Worm (Caenorhabditis elegans) whole organism, mixed stage, embryonic: ENCODE measurements around the gene K07H8.8.

Source experiments
- nhr-12 ChIP-seq: fragments of 150-350 bp; optimal IDR thresholded peaks from 2 replicates; lab custom pipeline; 2014; ENCODE audit warnings: missing biosample characterization, missing genetic modification characterization
- nhr-237 ChIP-seq: fragments of 150-350 bp; optimal IDR thresholded peaks from 2 replicates; lab custom pipeline; 2014; ENCODE audit warnings: missing biosample characterization, missing genetic modification characterization
- nhr-76 ChIP-seq: sonication (generic microtip); optimal IDR thresholded peaks from 2 replicates; lab custom pipeline; 2017; ENCODE audit warnings: missing biosample characterization, missing genetic modification characterization
- pha-4 ChIP-seq: fragments of 150-350 bp; optimal IDR thresholded peaks from 2 replicates; lab custom pipeline; 2018; ENCODE audit warnings: missing biosample characterization, missing genetic modification reagents, missing genetic modification characterization
- sem-2 ChIP-seq: fragments of 200-800 bp; sonication (Bioruptor generic); optimal IDR thresholded peaks from 2 replicates; lab custom pipeline; 2018; ENCODE audit warnings: mild to moderate bottlenecking, missing genetic modification characterization, missing compliant biosample characterization
- snpc-4 ChIP-seq: fragments of 150-350 bp; optimal IDR thresholded peaks from 2 replicates; lab custom pipeline; 2014; ENCODE audit warnings: missing biosample characterization, missing genetic modification characterization
- sptf-1 ChIP-seq: sonication (generic microtip); optimal IDR thresholded peaks from 2 replicates; lab custom pipeline; 2017; ENCODE audit warnings: mild to moderate bottlenecking, missing genetic modification characterization, moderate library complexity, missing compliant biosample characterization
- unc-62 ChIP-seq: fragments of 150-350 bp; optimal IDR thresholded peaks from 2 replicates; lab custom pipeline; 2014; ENCODE audit warnings: missing biosample characterization, missing genetic modification reagents, missing genetic modification characterization

DNA sequence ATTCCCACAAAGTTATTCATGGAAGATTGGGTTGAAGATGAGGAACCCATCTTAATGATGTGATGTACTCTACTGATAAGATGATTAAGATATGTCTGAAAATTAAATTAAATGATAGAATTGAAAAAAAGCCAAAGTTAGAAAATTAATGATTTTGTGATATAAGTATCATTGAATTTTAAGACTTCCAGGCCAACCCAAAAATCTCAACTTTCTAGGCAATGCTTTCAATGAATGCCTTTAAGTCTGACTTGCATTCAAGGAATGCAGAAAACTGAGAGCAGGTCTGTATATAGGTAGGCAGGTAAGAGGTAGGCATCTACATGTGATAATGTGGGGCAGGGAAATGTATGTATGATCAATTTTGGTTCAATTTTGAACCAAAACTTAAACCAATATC lies 48.2 kb downstream of the K07H8.8 start, which contains the start of gene ocr-2:
- no peak for TF ChIP-seq unc-62 (GFP tag; lab: Kevin White, UChicago)
- TF ChIP-seq sptf-1 (tag; lab: Kevin White, UChicago) = no peak
- TF ChIP-seq sem-2 (GFP tag; lab: Kevin White, UChicago) = no peak
- TF ChIP-seq nhr-76 (tag; lab: Kevin White, UChicago) = no peak
- no peak for TF ChIP-seq nhr-237 (tag; lab: Kevin White, UChicago)
- TF ChIP-seq nhr-12 (tag; lab: Kevin White, UChicago) = no peak
- TF ChIP-seq pha-4 (tag; lab: Kevin White, UChicago) = no peak
- no peak for TF ChIP-seq snpc-4 (tag; lab: Kevin White, UChicago)
